Fruit fly (Drosophila melanogaster) whole organism, pupa: ENCODE measurements around the gene CG31109.

Source experiments
- CG15710 ChIP-seq: fragments of 200-800 bp; sonication (Bioruptor generic); optimal IDR thresholded peaks from 2 replicates; lab custom pipeline; 2018; ENCODE audit warnings: missing biosample characterization, mild to moderate bottlenecking, missing genetic modification characterization, moderate library complexity
- CG4496 ChIP-seq: fragments of 200-800 bp; sonication (Bioruptor generic); IDR thresholded peaks from 3 replicates; pipeline ENCODE4 v1.3.6; 2022; ENCODE audit warnings: missing biosample characterization, missing genetic modification characterization
- CG8301 ChIP-seq: fragments of 200-800 bp; sonication (Bioruptor generic); optimal IDR thresholded peaks from 2 replicates; lab custom pipeline; 2018; ENCODE audit warnings: missing biosample characterization, mild to moderate bottlenecking, missing genetic modification characterization
- D1 ChIP-seq: fragments of 200-800 bp; sonication (Bioruptor generic); optimal IDR thresholded peaks from 2 replicates; lab custom pipeline; 2018; ENCODE audit warnings: missing biosample characterization, mild to moderate bottlenecking, missing genetic modification characterization, moderate library complexity
- Ets98B ChIP-seq: fragments of 200-800 bp; sonication (Bioruptor generic); IDR thresholded peaks from 2 replicates; pipeline ENCODE4 v1.3.6; 2022; ENCODE audit warnings: missing biosample characterization, missing genetic modification characterization
- Pif1A ChIP-seq: fragments of 200-800 bp; sonication (Bioruptor generic); optimal IDR thresholded peaks from 3 replicates; lab custom pipeline; 2016; ENCODE audit warnings: missing biosample characterization, missing genetic modification characterization
- fd96Ca ChIP-seq: fragments of 200-800 bp; sonication (Bioruptor generic); IDR thresholded peaks from 3 replicates; pipeline ENCODE4 v1.3.6; 2022; ENCODE audit warnings: missing biosample characterization, missing genetic modification characterization
- rn ChIP-seq: fragments of 200-800 bp; sonication (Bioruptor generic); IDR thresholded peaks from 2 replicates; pipeline ENCODE4 v1.3.6; 2022; ENCODE audit warnings: missing biosample characterization, missing genetic modification characterization

DNA sequence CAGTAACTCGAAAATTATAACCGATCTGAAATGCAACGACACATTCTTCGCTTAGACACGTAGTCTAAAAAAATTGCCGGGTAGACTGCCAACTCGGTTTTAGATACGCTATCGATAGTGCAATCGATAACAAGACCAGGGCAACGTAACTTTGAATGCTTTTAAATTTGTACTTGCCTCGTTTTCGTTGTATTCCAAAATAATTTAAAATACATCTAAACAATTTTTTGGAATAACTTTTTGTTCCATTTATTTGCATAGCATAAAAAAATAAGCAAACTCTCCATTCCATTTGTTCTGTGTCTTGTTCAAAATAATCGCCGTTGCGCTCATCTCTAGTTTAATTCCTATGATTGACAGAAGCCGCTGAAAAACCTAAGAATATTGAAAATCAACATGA is 15.1 kb upstream of the CG31109 start, which contains the start of the genes Stt3B and CG11839:
- TF ChIP-seq CG15710 (peak; percentile 53), Pif1A (GFP tag; lab: Kevin White, UChicago) (no peak), CG4496 (GFP tag; lab: Robert Waterston, UW) (no peak; the same call in 2 of the 3 replicates), D1 (tag; lab: Kevin White, UChicago) (no peak), fd96Ca (no peak), Ets98B (no peak), rn (GFP tag; lab: Robert Waterston, UW) (no peak), CG8301 (no peak)
